Worm (Caenorhabditis elegans) whole organism, L4 larva: ENCODE data around the gene F54A3.5.
"Not testable (repeated sequence)": the region's sequence is repeated elsewhere in the genome, so short reads cannot be mapped to it uniquely, and the experiment has no call there.

Experiments
- D1046.2 ChIP-seq: fragments of 200-800 bp; sonication (Bioruptor generic); IDR thresholded peaks from 2 replicates; pipeline ENCODE4 v1.3.6; 2022; ENCODE audit warnings: missing genetic modification characterization, missing compliant biosample characterization
- F49E8.2 ChIP-seq: sonication (generic microtip); optimal IDR thresholded peaks from 2 replicates; lab custom pipeline; 2016; ENCODE audit warnings: missing compliant biosample characterization, mild to moderate bottlenecking, missing genetic modification characterization, borderline replicate concordance
- R02D3.7 ChIP-seq: fragments of 150-350 bp; sonication (generic microtip); optimal IDR thresholded peaks from 3 replicates; lab custom pipeline; 2014; ENCODE audit warnings: missing biosample characterization, missing genetic modification characterization
- T20F7.1 ChIP-seq: fragments of 200-800 bp; sonication (Bioruptor generic); optimal IDR thresholded peaks from 2 replicates; lab custom pipeline; 2018; ENCODE audit warnings: mild to moderate bottlenecking, missing genetic modification characterization, missing compliant biosample characterization
- Y105C5A.15 ChIP-seq: fragments of 200-800 bp; sonication (Bioruptor generic); IDR thresholded peaks from 2 replicates; pipeline ENCODE4 v1.3.6; 2022; ENCODE audit warnings: missing genetic modification characterization, missing compliant biosample characterization
- ZK546.5 ChIP-seq, 2 experiments: sonication (generic microtip); optimal IDR thresholded peaks; 2 replicates each; lab custom pipeline; 2017; ENCODE audit warnings: missing biosample characterization in 2 of 2, missing genetic modification characterization in 2 of 2
- aha-1 ChIP-seq: fragments of 150-350 bp; peaks from one replicate; lab custom pipeline; 2014; ENCODE audit warnings: missing biosample characterization, missing genetic modification characterization
- aly-2 ChIP-seq: sonication (generic microtip); optimal IDR thresholded peaks from 2 replicates; lab custom pipeline; 2018; ENCODE audit warnings: missing biosample characterization, missing genetic modification characterization
- ceh-28 ChIP-seq: fragments of 150-350 bp; optimal IDR thresholded peaks from 2 replicates; lab custom pipeline; 2014; ENCODE audit warnings: missing biosample characterization, missing genetic modification reagents, missing genetic modification characterization
- ces-1 ChIP-seq: fragments of 150-350 bp; sonication (generic microtip); optimal IDR thresholded peaks from 4 replicates; lab custom pipeline; 2014; ENCODE audit warnings: missing biosample characterization, missing genetic modification reagents, missing genetic modification characterization
- daf-19 ChIP-seq: fragments of 200-800 bp; sonication (Bioruptor generic); conservative IDR thresholded peaks from 2 replicates; pipeline ENCODE4 v1.3.6; 2022; ENCODE audit warnings: missing genetic modification characterization, missing compliant biosample characterization
- dmd-8 ChIP-seq: fragments of 200-800 bp; sonication (Bioruptor generic); IDR thresholded peaks from 2 replicates; pipeline ENCODE4 v1.3.6; 2022; ENCODE audit warnings: missing genetic modification characterization, missing compliant biosample characterization
- dpl-1 ChIP-seq: fragments of 150-350 bp; optimal IDR thresholded peaks from 2 replicates; lab custom pipeline; 2014; ENCODE audit warnings: missing biosample characterization, missing genetic modification reagents, missing genetic modification characterization
- egl-43 ChIP-seq: fragments of 200-800 bp; sonication (Bioruptor generic); IDR thresholded peaks from 2 replicates; pipeline ENCODE4 v1.3.6; 2022; ENCODE audit warnings: missing genetic modification reagents, missing genetic modification characterization, missing compliant biosample characterization
- hlh-11 ChIP-seq: fragments of 200-800 bp; sonication (Bioruptor generic); optimal IDR thresholded peaks from 2 replicates; lab custom pipeline; 2018; ENCODE audit warnings: mild to moderate bottlenecking, missing genetic modification characterization, missing compliant biosample characterization
- hmg-1.1 ChIP-seq: fragments of 200-800 bp; sonication (Bioruptor generic); IDR thresholded peaks from 2 replicates; pipeline ENCODE4 v1.3.6; 2022; ENCODE audit warnings: missing genetic modification reagents, missing genetic modification characterization, missing compliant biosample characterization
- lim-7 ChIP-seq: fragments of 200-800 bp; sonication (Bioruptor generic); IDR thresholded peaks from 2 replicates; pipeline ENCODE4 v1.3.6; 2022; ENCODE audit warnings: missing genetic modification characterization, missing compliant biosample characterization
- lin-1 ChIP-seq: fragments of 200-800 bp; sonication (Bioruptor generic); IDR thresholded peaks from 2 replicates; pipeline ENCODE4 v1.3.6; 2022; ENCODE audit warnings: missing genetic modification reagents, missing genetic modification characterization, missing compliant biosample characterization
- lin-13 ChIP-seq: fragments of 150-350 bp; optimal IDR thresholded peaks from 2 replicates; lab custom pipeline; 2014; ENCODE audit warnings: missing biosample characterization, missing genetic modification reagents, missing genetic modification characterization
- lin-38 ChIP-seq: fragments of 200-800 bp; sonication (Bioruptor generic); IDR thresholded peaks from 2 replicates; pipeline ENCODE4 v1.3.6; 2022; ENCODE audit warnings: missing genetic modification reagents, missing genetic modification characterization, missing compliant biosample characterization
- lsy-2 ChIP-seq, 2 experiments: fragments of 150-350 bp in 1 of 2; sonication (generic microtip) in 1 of 2; optimal IDR thresholded peaks; 2 replicates each; lab custom pipeline; 2014 to 2017; ENCODE audit warnings: missing biosample characterization in 2 of 2, missing genetic modification characterization in 2 of 2
- mdt-29 ChIP-seq: fragments of 200-800 bp; sonication (Bioruptor generic); IDR thresholded peaks from 2 replicates; pipeline ENCODE4 v1.3.6; 2022; ENCODE audit warnings: missing genetic modification reagents, missing genetic modification characterization, missing compliant biosample characterization
- mep-1 ChIP-seq: fragments of 150-350 bp; sonication (generic microtip); optimal IDR thresholded peaks from 3 replicates; lab custom pipeline; 2014; ENCODE audit warnings: missing biosample characterization, missing genetic modification characterization
- mes-2 ChIP-seq: sonication (generic microtip); optimal IDR thresholded peaks from 2 replicates; lab custom pipeline; 2016; ENCODE audit warnings: missing genotype, mild to moderate bottlenecking, missing genetic modification characterization, missing compliant biosample characterization; ENCODE audit not compliant: poor library complexity, severe bottlenecking
- mxl-2 ChIP-seq: fragments of 200-800 bp; sonication (Bioruptor generic); conservative IDR thresholded peaks from 2 replicates; pipeline ENCODE4 v1.3.6; 2022; ENCODE audit warnings: missing genetic modification reagents, missing genetic modification characterization, missing compliant biosample characterization
- nhr-102 ChIP-seq: sonication (generic microtip); optimal IDR thresholded peaks from 2 replicates; lab custom pipeline; 2016; ENCODE audit warnings: mild to moderate bottlenecking, missing genetic modification characterization, moderate library complexity, missing compliant biosample characterization
- nhr-11 ChIP-seq: fragments of 150-350 bp; optimal IDR thresholded peaks from 2 replicates; lab custom pipeline; 2014; ENCODE audit warnings: missing biosample characterization, missing genetic modification characterization
- nhr-237 ChIP-seq: sonication (generic microtip); optimal IDR thresholded peaks from 2 replicates; lab custom pipeline; 2017; ENCODE audit warnings: missing biosample characterization, missing genetic modification characterization
- nhr-28 ChIP-seq: fragments of 150-350 bp; optimal IDR thresholded peaks from 2 replicates; lab custom pipeline; 2014; ENCODE audit warnings: missing biosample characterization, missing genetic modification characterization
- nhr-48 ChIP-seq: sonication (generic microtip); optimal IDR thresholded peaks from 2 replicates; lab custom pipeline; 2016; ENCODE audit warnings: mild to moderate bottlenecking, missing genetic modification characterization, missing compliant biosample characterization
- nhr-6 ChIP-seq: fragments of 150-350 bp; optimal IDR thresholded peaks from 2 replicates; lab custom pipeline; 2014; ENCODE audit warnings: missing biosample characterization, missing genetic modification characterization
- php-3 ChIP-seq: fragments of 200-800 bp; sonication (Bioruptor generic); IDR thresholded peaks from 2 replicates; pipeline ENCODE4 v1.3.6; 2022; ENCODE audit warnings: missing genetic modification reagents, missing genetic modification characterization, missing compliant biosample characterization
- rbr-2 ChIP-seq: sonication (generic microtip); optimal IDR thresholded peaks from 2 replicates; lab custom pipeline; 2016; ENCODE audit warnings: missing genotype, missing genetic modification characterization, missing compliant biosample characterization
- set-16 ChIP-seq: fragments of 200-800 bp; sonication (Bioruptor generic); IDR thresholded peaks from 2 replicates; pipeline ENCODE4 v1.3.6; 2022; ENCODE audit warnings: missing genetic modification reagents, missing genetic modification characterization, missing compliant biosample characterization
- snpc-1.2 ChIP-seq: fragments of 200-800 bp; sonication (Bioruptor generic); IDR thresholded peaks from 2 replicates; pipeline ENCODE4 v1.3.6; 2022; ENCODE audit warnings: missing genetic modification reagents, missing genetic modification characterization, missing compliant biosample characterization
- tra-1 ChIP-seq: fragments of 200-800 bp; sonication (Bioruptor generic); IDR thresholded peaks from 2 replicates; pipeline ENCODE4 v1.3.6; 2022; ENCODE audit warnings: missing genetic modification reagents, missing genetic modification characterization, missing compliant biosample characterization
- unc-62 ChIP-seq, 3 experiments: fragments of 150-350 bp in 1 of 3; sonication (generic microtip); optimal IDR thresholded peaks in 2 of 3; peaks in 1 of 3; 1 replicate in 1 of 3; 2 replicates in 2 of 3; lab custom pipeline; 2014 to 2017; ENCODE audit warnings: missing biosample characterization in 3 of 3, missing genetic modification characterization in 3 of 3, missing genetic modification reagents in 3 of 3, missing genotype in 1 of 3
- vab-7 ChIP-seq: fragments of 200-800 bp; sonication (Bioruptor generic); IDR thresholded peaks from 2 replicates; pipeline ENCODE4 v1.3.6; 2022; ENCODE audit warnings: missing genetic modification reagents, missing genetic modification characterization, missing compliant biosample characterization

Gene F54A3.5

ce11 chrII:2232429-2232828 is 6.9 kb upstream of the F54A3.5 start, which contains the start of gene F54A3.6:
Gene F54A3.6, minus strand, starts transcription at chrII:2232470.
- TF ChIP-seq D1046.2 (GFP tag; lab: Robert Waterston, UW), result peak; percentile 97
- peak; percentile 41 to 80 for TF ChIP-seq lsy-2 (tag; optimal IDR thresholded peaks at IDR 0.05; lab: Kevin White, UChicago)
- 0 out of 2 replicates have a peak, but pooled peaks have one; percentile 12 for TF ChIP-seq lin-38 (GFP tag; lab: Robert Waterston, UW)
- 0 out of 2 replicates have a peak, but pooled peaks have one; percentile 32 for TF ChIP-seq hmg-1.1 (GFP tag; lab: Robert Waterston, UW)

- no peak for TF ChIP-seq ZK546.5 (tag; optimal IDR thresholded peaks at IDR 0.05; lab: Kevin White, UChicago)
- TF ChIP-seq aha-1 (tag; lab: Kevin White, UChicago), result peak; percentile 92
- TF ChIP-seq unc-62 (GFP tag; optimal IDR thresholded peaks at IDR 0.05 in 1 of 2; lab: Kevin White, UChicago), result peak in 1 of 2 experiments; percentile 7
- TF ChIP-seq unc-62 (tag; optimal IDR thresholded peaks at IDR 0.05; lab: Kevin White, UChicago), result no peak
- no peak for TF ChIP-seq lin-38 (GFP tag; lab: Robert Waterston, UW)
- TF ChIP-seq, all 104 proteins: peak for 2
These were observed 4.9 kb upstream of the F54A3.5 start for ce11 chrII:2230368-2230767.

ce11 chrII:2224916-2225315 is 592 bp downstream of the F54A3.5 start:
- peak; percentile 60 for TF ChIP-seq ceh-28
- peak in 1 of 2 experiments; percentile 27 for TF ChIP-seq unc-62 (GFP tag; optimal IDR thresholded peaks at IDR 0.05 in 1 of 2; lab: Kevin White, UChicago)
- TF ChIP-seq unc-62 (tag; optimal IDR thresholded peaks at IDR 0.05; lab: Kevin White, UChicago), result not testable (repeated sequence)

ce11 chrII:2223467-2223866 is 2.0 kb downstream of the F54A3.5 start, which contains the start of gene cbs-2:
Gene cbs-2, minus strand, starts transcription at chrII:2223567.
- TF ChIP-seq mes-2 (tag; lab: Kevin White, UChicago), result no peak

ce11 chrII:2221196-2221896 is 4.2 kb downstream of the F54A3.5 start:
- TF ChIP-seq set-16 (GFP tag; lab: Robert Waterston, UW), result peak; percentile 88
- TF ChIP-seq nhr-28, result peak; percentile 93
- no peak for TF ChIP-seq nhr-102 (tag; lab: Kevin White, UChicago)
- TF ChIP-seq lin-13 (GFP tag; lab: Kevin White, UChicago), result peak; percentile 89

- no peak for TF ChIP-seq unc-62 (GFP tag; optimal IDR thresholded peaks at IDR 0.05 in 1 of 2; lab: Kevin White, UChicago)
- no peak for TF ChIP-seq unc-62 (tag; optimal IDR thresholded peaks at IDR 0.05; lab: Kevin White, UChicago)
- no peak for TF ChIP-seq T20F7.1 (GFP tag; lab: Kevin White, UChicago)
- no peak for TF ChIP-seq F49E8.2
- peak; percentile 17 for TF ChIP-seq hlh-11 (tag; lab: Kevin White, UChicago)
- TF ChIP-seq hmg-1.1 (GFP tag; lab: Robert Waterston, UW), result 0 out of 2 replicates have a peak, but pooled peaks have one; percentile 18
- TF ChIP-seq lim-7 (GFP tag; lab: Robert Waterston, UW), result no peak
- TF ChIP-seq nhr-48 (tag; lab: Kevin White, UChicago), result no peak
- TF ChIP-seq tra-1 (GFP tag; lab: Robert Waterston, UW), result no peak
- peak; percentile 65 for TF ChIP-seq rbr-2 (tag; lab: Kevin White, UChicago)
- TF ChIP-seq lin-1 (GFP tag; lab: Robert Waterston, UW), result no peak
- peak; percentile 19 for TF ChIP-seq dpl-1 (GFP tag; lab: Kevin White, UChicago)
- TF ChIP-seq dmd-8 (GFP tag; lab: Robert Waterston, UW), result no peak
- TF ChIP-seq nhr-6 (tag; lab: Kevin White, UChicago), result no peak
- no peak for TF ChIP-seq nhr-28
- no peak for TF ChIP-seq vab-7 (GFP tag; lab: Robert Waterston, UW)
- no peak for TF ChIP-seq snpc-1.2 (GFP tag; lab: Robert Waterston, UW)
- TF ChIP-seq daf-19 (GFP tag; lab: Robert Waterston, UW), result no peak
- TF ChIP-seq mxl-2 (GFP tag; lab: Robert Waterston, UW), result no peak
- TF ChIP-seq php-3 (GFP tag; lab: Robert Waterston, UW), result no peak
- no peak for TF ChIP-seq Y105C5A.15 (GFP tag; lab: Robert Waterston, UW)
- no peak for TF ChIP-seq nhr-237 (tag; lab: Kevin White, UChicago)
- no peak for TF ChIP-seq lin-13 (GFP tag; lab: Kevin White, UChicago)
- TF ChIP-seq R02D3.7 (tag; lab: Kevin White, UChicago), result no peak
- TF ChIP-seq aly-2, result no peak
- TF ChIP-seq nhr-11 (tag; lab: Kevin White, UChicago), result no peak
- TF ChIP-seq mdt-29, result no peak
- peak; percentile 50 for TF ChIP-seq mep-1 (tag; lab: Kevin White, UChicago)
- no peak for TF ChIP-seq egl-43
- TF ChIP-seq ces-1, result no peak
These were observed 5.6 kb downstream of the F54A3.5 start, which contains the start of gene Y59C2A.3 for ce11 chrII:2219880-2220279. Gene Y59C2A.3, minus strand, starts transcription at chrII:2219921.
